Fruit fly (Drosophila melanogaster) whole organism, embryonic: ENCODE results near the gene crq.

ENCODE experiments used
- Aef1 ChIP-seq: fragments of 200-800 bp; sonication (Bioruptor generic); IDR thresholded peaks from 3 replicates; pipeline ENCODE4 v1.3.6; 2022; ENCODE audit warnings: missing biosample characterization, missing genetic modification characterization
- CG11398 ChIP-seq: fragments of 200-800 bp; sonication (Bioruptor generic); optimal IDR thresholded peaks from 2 replicates; lab custom pipeline; 2016; ENCODE audit warnings: missing biosample characterization, missing genetic modification characterization
- CG12769 ChIP-seq: fragments of 200-800 bp; sonication (Bioruptor generic); optimal IDR thresholded peaks from 2 replicates; lab custom pipeline; 2019; ENCODE audit warnings: missing biosample characterization, mild to moderate bottlenecking, missing genetic modification characterization, moderate library complexity
- CG14014 ChIP-seq: fragments of 200-800 bp; sonication (Bioruptor generic); IDR thresholded peaks from 2 replicates; pipeline ENCODE4 v1.3.6; 2022; ENCODE audit warnings: missing biosample characterization, missing genetic modification characterization
- CG15011 ChIP-seq: fragments of 200-800 bp; sonication (Bioruptor generic); optimal IDR thresholded peaks from 3 replicates; lab custom pipeline; 2018; ENCODE audit warnings: missing biosample characterization, mild to moderate bottlenecking, missing genetic modification characterization
- CG1529 ChIP-seq: fragments of 200-800 bp; sonication (Bioruptor generic); optimal IDR thresholded peaks from 3 replicates; lab custom pipeline; 2018; ENCODE audit warnings: missing biosample characterization, missing genetic modification characterization
- CG17359 ChIP-seq: fragments of 200-800 bp; sonication (Bioruptor generic); optimal IDR thresholded peaks from 3 replicates; lab custom pipeline; 2018; ENCODE audit warnings: missing biosample characterization, mild to moderate bottlenecking, missing genetic modification characterization, moderate library complexity
- CG18619 ChIP-seq: fragments of 200-800 bp; sonication (Bioruptor generic); optimal IDR thresholded peaks from 3 replicates; lab custom pipeline; 2017; ENCODE audit warnings: missing biosample characterization, mild to moderate bottlenecking, missing genetic modification characterization
- CG2120 ChIP-seq: fragments of 200-800 bp; sonication (Bioruptor generic); optimal IDR thresholded peaks from 3 replicates; lab custom pipeline; 2016; ENCODE audit warnings: missing biosample characterization, missing genetic modification characterization
- CG2889 ChIP-seq: fragments of 200-800 bp; sonication (Bioruptor generic); IDR thresholded peaks from 3 replicates; pipeline ENCODE4 v1.3.6; 2022; ENCODE audit warnings: missing biosample characterization, missing genetic modification characterization
- CG32767 ChIP-seq: fragments of 200-800 bp; sonication (Bioruptor generic); IDR thresholded peaks from 2 replicates; pipeline ENCODE4 v1.3.6; 2022; ENCODE audit warnings: missing biosample characterization, missing genetic modification characterization
- CG34376 ChIP-seq: fragments of 200-800 bp; sonication (Bioruptor generic); optimal IDR thresholded peaks from 2 replicates; lab custom pipeline; 2018; ENCODE audit warnings: missing biosample characterization, mild to moderate bottlenecking, missing genetic modification characterization
- CG3726 ChIP-seq: fragments of 200-800 bp; sonication (Bioruptor generic); IDR thresholded peaks from 3 replicates; pipeline ENCODE4, ENCODE4 v1.3.6; 2022; ENCODE audit warnings: missing biosample characterization, missing genetic modification characterization
- CG4328 ChIP-seq: fragments of 200-800 bp; sonication (Bioruptor generic); optimal IDR thresholded peaks from 3 replicates; lab custom pipeline; 2017; ENCODE audit warnings: missing biosample characterization, missing genetic modification reagents, missing genetic modification characterization
- CG4730 ChIP-seq: fragments of 200-800 bp; sonication (Bioruptor generic); IDR thresholded peaks from 2 replicates; pipeline ENCODE4 v1.3.6; 2022; ENCODE audit warnings: missing biosample characterization, missing genetic modification characterization
- CG6813 ChIP-seq: fragments of 200-800 bp; sonication (Bioruptor generic); optimal IDR thresholded peaks from 2 replicates; lab custom pipeline; 2017; ENCODE audit warnings: missing biosample characterization, missing genetic modification characterization, mild to moderate bottlenecking, moderate library complexity, missing genetic modification reagents
- CG7271 ChIP-seq: fragments of 200-800 bp; sonication (Bioruptor generic); optimal IDR thresholded peaks from 2 replicates; lab custom pipeline; 2018; ENCODE audit warnings: missing biosample characterization, mild to moderate bottlenecking, missing genetic modification characterization, moderate library complexity
- CG7745 ChIP-seq: fragments of 200-800 bp; sonication (Bioruptor generic); optimal IDR thresholded peaks from 2 replicates; lab custom pipeline; 2018; ENCODE audit warnings: missing biosample characterization, mild to moderate bottlenecking, missing genetic modification characterization, moderate library complexity
- D19B ChIP-seq: fragments of 200-800 bp; sonication (Bioruptor generic); optimal IDR thresholded peaks from 2 replicates; lab custom pipeline; 2017; ENCODE audit warnings: missing biosample characterization, mild to moderate bottlenecking, missing genetic modification characterization
- Doc2 ChIP-seq: fragments of 200-800 bp; sonication (Bioruptor generic); IDR thresholded peaks from 2 replicates; pipeline ENCODE4 v1.3.6; 2022; ENCODE audit warnings: missing biosample characterization, missing genetic modification characterization
- Doc3 ChIP-seq: fragments of 200-800 bp; sonication (Bioruptor generic); IDR thresholded peaks from 3 replicates; pipeline ENCODE4 v1.3.6; 2022; ENCODE audit warnings: missing biosample characterization, missing genetic modification characterization; ENCODE audit not compliant: partially characterized antibody
- Eip74EF ChIP-seq, 2 experiments: fragments of 200-800 bp in 1 of 2; fragments of >200 bp in 1 of 2; sonication (Bioruptor generic) in 1 of 2; optimal IDR thresholded peaks; 2 replicates each; lab custom pipeline; 2017 to 2019; ENCODE audit warnings: missing biosample characterization in 2 of 2, missing genetic modification characterization in 2 of 2, mild to moderate bottlenecking in 1 of 2, moderate library complexity in 1 of 2
- Hr51 ChIP-seq, 2 experiments: fragments of 200-800 bp; sonication (Bioruptor generic); optimal IDR thresholded peaks; 2 replicates in 1 of 2; 3 replicates in 1 of 2; lab custom pipeline; 2016 to 2018; ENCODE audit warnings: missing biosample characterization in 2 of 2, missing genetic modification characterization in 2 of 2, mild to moderate bottlenecking in 1 of 2, moderate library complexity in 1 of 2
- Hr78 ChIP-seq, 2 experiments: fragments of 200-800 bp in 1 of 2; fragments of >200 bp in 1 of 2; sonication (Bioruptor generic) in 1 of 2; optimal IDR thresholded peaks; 2 replicates each; lab custom pipeline; 2017 to 2019; ENCODE audit warnings: missing biosample characterization in 2 of 2, missing genetic modification characterization in 2 of 2, mild to moderate bottlenecking in 1 of 2, moderate library complexity in 1 of 2
- Med ChIP-seq: fragments of 200-800 bp; sonication (Bioruptor generic); peaks from one replicate; lab custom pipeline; 2016; ENCODE audit warnings: missing biosample characterization, missing genetic modification characterization, mild to moderate bottlenecking, inconsistent platforms, moderate library complexity
- Myb ChIP-seq: fragments of 200-800 bp; sonication (Bioruptor generic); optimal IDR thresholded peaks from 2 replicates; lab custom pipeline; 2016; ENCODE audit warnings: missing biosample characterization, missing genetic modification characterization
- NFAT ChIP-seq: fragments of 200-800 bp; sonication (Bioruptor generic); IDR thresholded peaks from 2 replicates; pipeline ENCODE4 v1.3.6; 2022; ENCODE audit warnings: missing biosample characterization, missing genetic modification characterization
- Scr ChIP-seq: fragments of 200-800 bp; sonication (Bioruptor generic); IDR thresholded peaks from 2 replicates; pipeline ENCODE4 v1.3.6; 2022; ENCODE audit warnings: missing biosample characterization, missing genetic modification characterization; ENCODE audit not compliant: partially characterized antibody
- Sox100B ChIP-seq: fragments of 200-800 bp; sonication (Bioruptor generic); optimal IDR thresholded peaks from 3 replicates; lab custom pipeline; 2018; ENCODE audit warnings: missing biosample characterization, mild to moderate bottlenecking, missing genetic modification characterization
- az2 ChIP-seq: fragments of 200-800 bp; sonication (Bioruptor generic); optimal IDR thresholded peaks from 3 replicates; lab custom pipeline; 2016; ENCODE audit warnings: missing biosample characterization, missing genetic modification characterization
- ems ChIP-seq: fragments of 200-800 bp; sonication (Bioruptor generic); optimal IDR thresholded peaks from 3 replicates; lab custom pipeline; 2016; ENCODE audit warnings: missing biosample characterization, missing genetic modification characterization
- fd64A ChIP-seq: fragments of 200-800 bp; sonication (Bioruptor generic); optimal IDR thresholded peaks from 3 replicates; lab custom pipeline; 2018; ENCODE audit warnings: missing biosample characterization, mild to moderate bottlenecking, missing genetic modification characterization
- gfzf ChIP-seq: fragments of 200-800 bp; sonication (Bioruptor generic); optimal IDR thresholded peaks from 2 replicates; lab custom pipeline; 2016; ENCODE audit warnings: missing biosample characterization, mild to moderate bottlenecking, missing genetic modification characterization, moderate library complexity
- hbn ChIP-seq: fragments of 200-800 bp; sonication (Bioruptor generic); IDR thresholded peaks from 2 replicates; pipeline ENCODE4 v1.3.6; 2022; ENCODE audit warnings: missing biosample characterization, missing genetic modification characterization; ENCODE audit not compliant: partially characterized antibody
- ken ChIP-seq: fragments of 200-800 bp; sonication (Bioruptor generic); IDR thresholded peaks from 3 replicates; pipeline ENCODE4 v1.3.6; 2022; ENCODE audit warnings: missing biosample characterization, missing genetic modification characterization
- klu ChIP-seq: fragments of 200-800 bp; sonication (Bioruptor generic); IDR thresholded peaks from 2 replicates; pipeline ENCODE4 v1.3.6; 2022; ENCODE audit warnings: missing biosample characterization, missing genetic modification characterization
- mirr ChIP-seq: fragments of 200-800 bp; sonication (Bioruptor generic); optimal IDR thresholded peaks from 3 replicates; lab custom pipeline; 2018; ENCODE audit warnings: missing biosample characterization, mild to moderate bottlenecking, missing genetic modification characterization
- p53 ChIP-seq: fragments of 200-800 bp; sonication (Bioruptor generic); optimal IDR thresholded peaks from 2 replicates; lab custom pipeline; 2016; ENCODE audit warnings: missing biosample characterization, missing genetic modification characterization
- pb ChIP-seq: fragments of 200-800 bp; sonication (Bioruptor generic); optimal IDR thresholded peaks from 3 replicates; lab custom pipeline; 2016; ENCODE audit warnings: missing biosample characterization, missing genetic modification characterization
- sim ChIP-seq: fragments of 200-800 bp; sonication (Bioruptor generic); IDR thresholded peaks from 2 replicates; pipeline ENCODE4 v1.3.6; 2022; ENCODE audit warnings: missing biosample characterization, missing genetic modification characterization
- stc ChIP-seq: fragments of 200-800 bp; sonication (Bioruptor generic); IDR thresholded peaks from 2 replicates; pipeline ENCODE4 v1.3.6; 2022; ENCODE audit warnings: missing biosample characterization, missing genetic modification characterization
- stwl ChIP-seq: fragments of 200-800 bp; sonication (Bioruptor generic); optimal IDR thresholded peaks from 3 replicates; lab custom pipeline; 2018; ENCODE audit warnings: missing biosample characterization, mild to moderate bottlenecking, missing genetic modification characterization, moderate library complexity
- tgo ChIP-seq: fragments of 200-800 bp; sonication (Bioruptor generic); IDR thresholded peaks from 3 replicates; pipeline ENCODE4 v1.3.6; 2022; ENCODE audit warnings: missing biosample characterization, missing genetic modification characterization
- tup ChIP-seq: fragments of 200-800 bp; sonication (Bioruptor generic); optimal IDR thresholded peaks from 2 replicates; lab custom pipeline; 2016; ENCODE audit warnings: missing biosample characterization, mild to moderate bottlenecking, missing genetic modification characterization, moderate library complexity
- tx ChIP-seq: fragments of 200-800 bp; sonication (Bioruptor generic); optimal IDR thresholded peaks from 2 replicates; lab custom pipeline; 2016; ENCODE audit warnings: missing biosample characterization, missing genetic modification characterization
- unc-4 ChIP-seq: fragments of 200-800 bp; sonication (Bioruptor generic); IDR thresholded peaks from 2 replicates; pipeline ENCODE4 v1.3.6; 2022; ENCODE audit warnings: missing biosample characterization, missing genetic modification characterization; ENCODE audit not compliant: partially characterized antibody
- vvl ChIP-seq: fragments of 200-800 bp; sonication (Bioruptor generic); IDR thresholded peaks from 2 replicates; pipeline ENCODE4 v1.3.6; 2022; ENCODE audit warnings: missing biosample characterization, missing genetic modification characterization
- yki ChIP-seq: fragments of >200 bp; optimal IDR thresholded peaks from 3 replicates; lab custom pipeline; 2018

crq gene

DNA sequence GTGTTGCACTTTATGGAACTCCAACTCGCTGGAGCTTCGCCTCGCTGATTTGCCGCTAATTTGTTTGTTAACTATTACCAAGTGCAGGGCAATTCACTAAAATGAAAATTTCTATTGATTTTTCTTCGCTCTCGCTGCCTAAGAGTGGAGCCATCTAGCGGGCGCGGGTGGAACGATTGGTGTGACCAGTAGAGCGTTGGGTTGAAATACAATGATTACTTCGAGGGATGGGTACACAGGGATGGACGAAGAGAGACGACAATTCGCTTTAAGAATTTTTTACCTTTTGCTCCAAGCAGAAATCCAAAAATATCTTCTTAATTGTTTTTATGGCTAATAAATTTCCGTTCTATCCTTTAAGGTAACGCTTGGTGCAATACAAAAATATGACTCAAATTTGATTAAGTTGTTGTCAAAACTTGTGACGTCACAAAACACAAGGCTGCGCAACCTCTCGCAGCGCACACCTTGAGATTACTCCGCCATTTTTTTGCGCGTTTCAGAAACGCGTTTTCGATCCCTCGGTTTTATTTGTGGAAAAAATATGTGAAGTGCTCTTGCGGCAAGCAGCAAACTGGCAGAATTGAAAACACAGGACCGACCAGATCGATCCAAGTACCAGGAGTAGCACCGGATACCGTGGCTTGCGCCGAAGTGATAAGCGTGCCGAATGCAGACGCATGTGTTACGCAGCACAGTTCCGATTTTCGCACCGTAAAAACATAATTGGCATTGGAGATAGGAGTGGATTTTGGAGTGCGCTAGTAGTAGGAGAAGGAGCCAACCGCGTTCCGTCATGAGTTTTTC is 38.0 kb downstream of the crq start, which contains the start of the genes AP-2alpha and ebi (continued):
- TF ChIP-seq yki (lab: Kevin White, UChicago) = no peak
- no peak for TF ChIP-seq fd64A (GFP tag; lab: Kevin White, UChicago)
- TF ChIP-seq Hr78 (GFP tag; optimal IDR thresholded peaks at IDR 0.05; lab: Kevin White, UChicago) = no peak
- peak; percentile 86 for TF ChIP-seq CG14014
- TF ChIP-seq stc = 0 out of 2 replicates have a peak, but pooled peaks have one; percentile 45
- peak; percentile 92 for TF ChIP-seq tx (GFP tag; lab: Kevin White, UChicago)
- TF ChIP-seq CG17359 (tag; lab: Kevin White, UChicago) = peak; percentile 62
- TF ChIP-seq tup = peak; percentile 61
- peak; percentile 92 for TF ChIP-seq Aef1
- peak; percentile 26 for TF ChIP-seq mirr (GFP tag; lab: Kevin White, UChicago)
- 0 out of 2 replicates have a peak, but pooled peaks have one; percentile 26 for TF ChIP-seq sim (GFP tag; lab: Robert Waterston, UW)
- peak; percentile 78 for TF ChIP-seq CG4730 (GFP tag; lab: Robert Waterston, UW)
- peak; percentile 90 for TF ChIP-seq CG12769
- peak; percentile 83 for TF ChIP-seq Myb (GFP tag; lab: Kevin White, UChicago)
- TF ChIP-seq CG32767 (GFP tag; lab: Robert Waterston, UW) = peak; percentile 84
- peak; percentile 87 for TF ChIP-seq ken
- peak; percentile 54 for TF ChIP-seq CG4328 (GFP tag; lab: Kevin White, UChicago)
- TF ChIP-seq CG7745 (tag; lab: Kevin White, UChicago) = no peak
- peak; percentile 64 for TF ChIP-seq CG1529
- TF ChIP-seq tgo (GFP tag; lab: Robert Waterston, UW) = peak; percentile 89
- no peak for TF ChIP-seq CG7271 (tag; lab: Kevin White, UChicago)
- peak; percentile 98 for TF ChIP-seq Med (GFP tag; lab: Kevin White, UChicago)
- TF ChIP-seq CG6813 = peak; percentile 44
- TF ChIP-seq NFAT (GFP tag; lab: Robert Waterston, UW) = peak; percentile 80
- peak; percentile 89 for TF ChIP-seq CG11398 (GFP tag; lab: Kevin White, UChicago)
- peak; percentile 96 for TF ChIP-seq CG2120 (GFP tag; lab: Kevin White, UChicago)
- no peak; the same call in 1 of the 2 replicates for TF ChIP-seq Scr (GFP tag; lab: Robert Waterston, UW)
- no peak for TF ChIP-seq Doc3 (GFP tag; lab: Robert Waterston, UW)
- peak; percentile 97 for TF ChIP-seq gfzf (GFP tag; lab: Kevin White, UChicago)
- peak; percentile 65 for TF ChIP-seq D19B (GFP tag; lab: Kevin White, UChicago)
- no peak for TF ChIP-seq hbn (GFP tag; lab: Robert Waterston, UW)
- peak; percentile 74 for TF ChIP-seq Sox100B (GFP tag; lab: Kevin White, UChicago)
- TF ChIP-seq vvl (GFP tag; lab: Robert Waterston, UW) = peak; percentile 88
- peak; percentile 90 for TF ChIP-seq p53 (GFP tag; lab: Kevin White, UChicago)
- peak; percentile 23 for TF ChIP-seq stwl (tag; lab: Kevin White, UChicago)
- TF ChIP-seq CG18619 (GFP tag; lab: Kevin White, UChicago) = peak; percentile 87
- peak; percentile 85 for TF ChIP-seq ems
- peak; percentile 83 for TF ChIP-seq CG2889 (GFP tag; lab: Robert Waterston, UW)
- no peak for TF ChIP-seq Eip74EF (GFP tag; optimal IDR thresholded peaks at IDR 0.05; lab: Kevin White, UChicago)
- TF ChIP-seq az2 (GFP tag; lab: Kevin White, UChicago) = peak; percentile 87
- peak; percentile 74 to 90 for TF ChIP-seq Hr51 (GFP tag; optimal IDR thresholded peaks at IDR 0.05; lab: Kevin White, UChicago)
- TF ChIP-seq Doc2 (GFP tag; lab: Robert Waterston, UW) = peak; percentile 49; the same call in 1 of the 2 replicates
- TF ChIP-seq CG34376 = peak; percentile 67
- TF ChIP-seq CG15011 (GFP tag; lab: Kevin White, UChicago) = peak; percentile 61
- peak; percentile 89 for TF ChIP-seq klu (GFP tag; lab: Robert Waterston, UW)
- TF ChIP-seq unc-4 = no peak
- peak; percentile 78; the same call in 2 of the 3 replicates for TF ChIP-seq CG3726
- TF ChIP-seq pb = peak; percentile 89
